Worm (Caenorhabditis elegans) whole organism, L4 larva: ENCODE results near the gene mlc-7.
A peak's percentile ranks its signal among the peaks of the same experiment; 100 is the strongest.

Experiments
- D1046.2 ChIP-seq: fragments of 200-800 bp; sonication (Bioruptor generic); IDR thresholded peaks from 2 replicates; pipeline ENCODE4 v1.3.6; 2022; ENCODE audit warnings: missing genetic modification characterization, missing compliant biosample characterization
- F26F4.8 ChIP-seq: fragments of 200-800 bp; sonication (Bioruptor generic); conservative IDR thresholded peaks from 2 replicates; pipeline ENCODE4 v1.3.6; 2022; ENCODE audit warnings: missing genetic modification characterization, missing compliant biosample characterization
- F37D6.2 ChIP-seq: sonication (generic microtip); optimal IDR thresholded peaks from 2 replicates; lab custom pipeline; 2016; ENCODE audit warnings: mild to moderate bottlenecking, missing genetic modification characterization, missing compliant biosample characterization
- F49E8.2 ChIP-seq: sonication (generic microtip); optimal IDR thresholded peaks from 2 replicates; lab custom pipeline; 2016; ENCODE audit warnings: missing compliant biosample characterization, mild to moderate bottlenecking, missing genetic modification characterization, borderline replicate concordance
- T26A8.4 ChIP-seq: fragments of 200-800 bp; sonication (Bioruptor generic); IDR thresholded peaks from 2 replicates; pipeline ENCODE4 v1.3.6; 2022; ENCODE audit warnings: missing genetic modification characterization, missing compliant biosample characterization
- ZK337.2 ChIP-seq: fragments of 200-800 bp; sonication (Bioruptor generic); IDR thresholded peaks from 2 replicates; pipeline ENCODE4 v1.3.6; 2022; ENCODE audit warnings: missing genetic modification reagents, missing genetic modification characterization, missing compliant biosample characterization
- ZK546.5 ChIP-seq, 2 experiments: sonication (generic microtip); optimal IDR thresholded peaks; 2 replicates each; lab custom pipeline; 2017; ENCODE audit warnings: missing biosample characterization in 2 of 2, missing genetic modification characterization in 2 of 2
- aha-1 ChIP-seq: fragments of 150-350 bp; peaks from one replicate; lab custom pipeline; 2014; ENCODE audit warnings: missing biosample characterization, missing genetic modification characterization
- arid-1 ChIP-seq: fragments of 200-800 bp; sonication (Bioruptor generic); conservative IDR thresholded peaks from 2 replicates; pipeline ENCODE4 v1.3.6; 2022; ENCODE audit warnings: missing genetic modification reagents, missing genetic modification characterization, missing compliant biosample characterization
- ceh-28 ChIP-seq: fragments of 150-350 bp; optimal IDR thresholded peaks from 2 replicates; lab custom pipeline; 2014; ENCODE audit warnings: missing biosample characterization, missing genetic modification reagents, missing genetic modification characterization
- ceh-82 ChIP-seq: sonication (generic microtip); optimal IDR thresholded peaks from 2 replicates; lab custom pipeline; 2017; ENCODE audit warnings: missing biosample characterization, missing genetic modification characterization
- daf-16 ChIP-seq, 3 experiments: sonication (generic microtip); optimal IDR thresholded peaks; 2 replicates each; lab custom pipeline; 2016 to 2017; ENCODE audit warnings: missing genetic modification characterization in 3 of 3, missing genetic modification reagents in 3 of 3, mild to moderate bottlenecking in 2 of 3, missing compliant biosample characterization in 2 of 3, missing biosample characterization in 1 of 3, moderate library complexity in 1 of 3
- dmd-6 ChIP-seq: fragments of 200-800 bp; sonication (Bioruptor generic); IDR thresholded peaks from 2 replicates; pipeline ENCODE4 v1.3.6; 2022; ENCODE audit warnings: missing genetic modification reagents, missing genetic modification characterization, missing compliant biosample characterization
- fkh-10 ChIP-seq: fragments of 150-350 bp; optimal IDR thresholded peaks from 2 replicates; lab custom pipeline; 2014; ENCODE audit warnings: missing biosample characterization, missing genetic modification reagents, missing genetic modification characterization
- gei-8 ChIP-seq: fragments of 200-800 bp; sonication (Bioruptor generic); optimal IDR thresholded peaks from 2 replicates; lab custom pipeline; 2018; ENCODE audit warnings: mild to moderate bottlenecking, missing genetic modification characterization, missing compliant biosample characterization
- hlh-11 ChIP-seq: fragments of 200-800 bp; sonication (Bioruptor generic); optimal IDR thresholded peaks from 2 replicates; lab custom pipeline; 2018; ENCODE audit warnings: mild to moderate bottlenecking, missing genetic modification characterization, missing compliant biosample characterization
- hlh-30 ChIP-seq: sonication (generic microtip); optimal IDR thresholded peaks from 2 replicates; lab custom pipeline; 2017; ENCODE audit warnings: antibody characterized with exemption, mild to moderate bottlenecking, missing genetic modification characterization, missing compliant biosample characterization; ENCODE audit not compliant: insufficient read depth
- hmg-1.1 ChIP-seq: fragments of 200-800 bp; sonication (Bioruptor generic); IDR thresholded peaks from 2 replicates; pipeline ENCODE4 v1.3.6; 2022; ENCODE audit warnings: missing genetic modification reagents, missing genetic modification characterization, missing compliant biosample characterization
- jun-1 ChIP-seq: fragments of 150-350 bp; optimal IDR thresholded peaks from 2 replicates; lab custom pipeline; 2014; ENCODE audit warnings: missing biosample characterization, missing genetic modification reagents, missing genetic modification characterization
- lim-7 ChIP-seq: fragments of 200-800 bp; sonication (Bioruptor generic); IDR thresholded peaks from 2 replicates; pipeline ENCODE4 v1.3.6; 2022; ENCODE audit warnings: missing genetic modification characterization, missing compliant biosample characterization
- lin-15B ChIP-seq: fragments of 150-350 bp; sonication (generic microtip); optimal IDR thresholded peaks from 3 replicates; lab custom pipeline; 2014; ENCODE audit warnings: missing biosample characterization, missing genetic modification characterization
- madf-9 ChIP-seq: fragments of 200-800 bp; sonication (Bioruptor generic); conservative IDR thresholded peaks from 2 replicates; pipeline ENCODE4 v1.3.6; 2022; ENCODE audit warnings: missing genetic modification reagents, missing genetic modification characterization, missing compliant biosample characterization
- mep-1 ChIP-seq: fragments of 150-350 bp; sonication (generic microtip); optimal IDR thresholded peaks from 3 replicates; lab custom pipeline; 2014; ENCODE audit warnings: missing biosample characterization, missing genetic modification characterization
- nhr-10 ChIP-seq: fragments of 150-350 bp; optimal IDR thresholded peaks from 2 replicates; lab custom pipeline; 2014; ENCODE audit warnings: missing biosample characterization, missing genetic modification characterization
- nhr-11 ChIP-seq: fragments of 150-350 bp; optimal IDR thresholded peaks from 2 replicates; lab custom pipeline; 2014; ENCODE audit warnings: missing biosample characterization, missing genetic modification characterization
- nhr-111 ChIP-seq: fragments of 200-800 bp; sonication (Bioruptor generic); optimal IDR thresholded peaks from 2 replicates; lab custom pipeline; 2018; ENCODE audit warnings: mild to moderate bottlenecking, missing genetic modification characterization, missing compliant biosample characterization
- nhr-48 ChIP-seq: sonication (generic microtip); optimal IDR thresholded peaks from 2 replicates; lab custom pipeline; 2016; ENCODE audit warnings: mild to moderate bottlenecking, missing genetic modification characterization, missing compliant biosample characterization
- pha-4 ChIP-seq, 2 experiments: fragments of 150-350 bp in 1 of 2; fragments of 200-800 bp in 1 of 2; sonication (Bioruptor generic) in 1 of 2; IDR thresholded peaks in 1 of 2; optimal IDR thresholded peaks in 1 of 2; 2 replicates each; pipeline versions ENCODE4 v1.3.6 to Lab custom; 2014 to 2022; ENCODE audit warnings: missing genetic modification characterization in 2 of 2, missing genetic modification reagents in 2 of 2, missing biosample characterization in 1 of 2, missing compliant biosample characterization in 1 of 2
- php-3 ChIP-seq: fragments of 200-800 bp; sonication (Bioruptor generic); IDR thresholded peaks from 2 replicates; pipeline ENCODE4 v1.3.6; 2022; ENCODE audit warnings: missing genetic modification reagents, missing genetic modification characterization, missing compliant biosample characterization
- rbr-2 ChIP-seq: sonication (generic microtip); optimal IDR thresholded peaks from 2 replicates; lab custom pipeline; 2016; ENCODE audit warnings: missing genotype, missing genetic modification characterization, missing compliant biosample characterization
- saeg-2 ChIP-seq: fragments of 200-800 bp; sonication (Bioruptor generic); IDR thresholded peaks from 2 replicates; pipeline ENCODE4 v1.3.6; 2022; ENCODE audit warnings: missing genetic modification reagents, missing genetic modification characterization, missing compliant biosample characterization
- sdz-12 ChIP-seq: fragments of 200-800 bp; sonication (Bioruptor generic); optimal IDR thresholded peaks from 2 replicates; lab custom pipeline; 2018; ENCODE audit warnings: mild to moderate bottlenecking, missing genetic modification characterization, missing compliant biosample characterization
- set-16 ChIP-seq: fragments of 200-800 bp; sonication (Bioruptor generic); IDR thresholded peaks from 2 replicates; pipeline ENCODE4 v1.3.6; 2022; ENCODE audit warnings: missing genetic modification reagents, missing genetic modification characterization, missing compliant biosample characterization
- snpc-1.2 ChIP-seq: fragments of 200-800 bp; sonication (Bioruptor generic); IDR thresholded peaks from 2 replicates; pipeline ENCODE4 v1.3.6; 2022; ENCODE audit warnings: missing genetic modification reagents, missing genetic modification characterization, missing compliant biosample characterization
- snpc-4 ChIP-seq: fragments of 150-350 bp; optimal IDR thresholded peaks from 2 replicates; lab custom pipeline; 2014; ENCODE audit warnings: missing biosample characterization, missing genetic modification characterization
- tag-97 ChIP-seq: fragments of 200-800 bp; sonication (Bioruptor generic); IDR thresholded peaks from 2 replicates; pipeline ENCODE4 v1.3.6; 2022; ENCODE audit warnings: missing genetic modification characterization, missing compliant biosample characterization
- unc-39 ChIP-seq: sonication (generic microtip); optimal IDR thresholded peaks from 2 replicates; lab custom pipeline; 2017; ENCODE audit warnings: missing biosample characterization, missing genetic modification characterization
- zag-1 ChIP-seq: fragments of 150-350 bp; optimal IDR thresholded peaks from 2 replicates; lab custom pipeline; 2014; ENCODE audit warnings: missing biosample characterization, missing genetic modification characterization
- zfp-2 ChIP-seq: sonication (generic microtip); optimal IDR thresholded peaks from 2 replicates; lab custom pipeline; 2016; ENCODE audit warnings: mild to moderate bottlenecking, missing genetic modification characterization, missing compliant biosample characterization

The mlc-7 gene

ce11 chrIII:13712854-13713293 is 38.4 kb upstream of the mlc-7 start (continued):
- TF ChIP-seq nhr-10 (tag; lab: Kevin White, UChicago) (no peak), arid-1 (no peak), lin-15B (tag; lab: Kevin White, UChicago) (no peak), nhr-11 (tag; lab: Kevin White, UChicago) (peak; percentile 24), gei-8 (no peak), pha-4 (GFP tag; IDR thresholded peaks at IDR 0.05; lab: Robert Waterston, UW) (0 out of 2 replicates have a peak, but pooled peaks have one; percentile 14), pha-4 (tag; optimal IDR thresholded peaks at IDR 0.05; lab: Kevin White, UChicago) (no peak), hlh-11 (tag; lab: Kevin White, UChicago) (peak; percentile 83), D1046.2 (GFP tag; lab: Robert Waterston, UW) (no peak), dmd-6 (peak; percentile 12; the same call in 1 of the 2 replicates), nhr-48 (tag; lab: Kevin White, UChicago) (peak; percentile 36), daf-16 (GFP tag; optimal IDR thresholded peaks at IDR 0.05; lab: Kevin White, UChicago) (no peak), daf-16 (tag; optimal IDR thresholded peaks at IDR 0.05; lab: Kevin White, UChicago) (peak; percentile 18), mep-1 (tag; lab: Kevin White, UChicago) (peak; percentile 41)

- TF ChIP-seq lim-7 (no peak), F37D6.2 (tag; lab: Kevin White, UChicago) (no peak), tag-97 (GFP tag; lab: Robert Waterston, UW) (no peak), set-16 (GFP tag; lab: Robert Waterston, UW) (peak; percentile 57), php-3 (GFP tag; lab: Robert Waterston, UW) (no peak), madf-9 (GFP tag; lab: Robert Waterston, UW) (0 out of 2 replicates have a peak, but pooled peaks have one; percentile 2), sdz-12 (GFP tag; lab: Kevin White, UChicago) (no peak), ZK546.5 (tag; optimal IDR thresholded peaks at IDR 0.05; lab: Kevin White, UChicago) (no peak), rbr-2 (no peak), nhr-111 (GFP tag; lab: Kevin White, UChicago) (peak; percentile 10), unc-39 (tag; lab: Kevin White, UChicago) (no peak), snpc-1.2 (GFP tag; lab: Robert Waterston, UW) (0 out of 2 replicates have a peak, but pooled peaks have one; percentile 16), ZK337.2 (GFP tag; lab: Robert Waterston, UW) (no peak), pha-4 (GFP tag; IDR thresholded peaks at IDR 0.05; lab: Robert Waterston, UW) (no peak), pha-4 (tag; optimal IDR thresholded peaks at IDR 0.05; lab: Kevin White, UChicago) (no peak), ceh-28 (no peak), hlh-30 (tag; lab: Kevin White, UChicago) (peak; percentile 27), saeg-2 (0 out of 2 replicates have a peak, but pooled peaks have one; percentile 5), gei-8 (no peak), fkh-10 (no peak), zfp-2 (tag; lab: Kevin White, UChicago) (no peak), ceh-82 (no peak), T26A8.4 (GFP tag; lab: Robert Waterston, UW) (peak; percentile 54; the same call in 1 of the 2 replicates), hmg-1.1 (GFP tag; lab: Robert Waterston, UW) (0 out of 2 replicates have a peak, but pooled peaks have one; percentile 12), aha-1 (tag; lab: Kevin White, UChicago) (peak; percentile 84), snpc-4 (tag; lab: Kevin White, UChicago) (no peak), jun-1 (tag; lab: Kevin White, UChicago) (no peak), F26F4.8 (GFP tag; lab: Robert Waterston, UW) (no peak)
Observed at ce11 chrIII:13713807-13714206, 37.4 kb upstream of the mlc-7 start.

- no peak for TF ChIP-seq zag-1 (tag; lab: Kevin White, UChicago)
- peak; percentile 17 for TF ChIP-seq F49E8.2 (tag; lab: Kevin White, UChicago)
Observed at ce11 chrIII:13714950-13715349, 36.3 kb upstream of the mlc-7 start.
